Worm (Caenorhabditis elegans) whole organism, L4/young adult: ENCODE measurements around the gene set-4.

Source experiments
- W03F9.2 ChIP-seq: fragments of 150-350 bp; optimal IDR thresholded peaks from 2 replicates; lab custom pipeline; 2014; ENCODE audit warnings: missing biosample characterization, missing genetic modification characterization
- dao-5 ChIP-seq: sonication (generic microtip); optimal IDR thresholded peaks from 2 replicates; lab custom pipeline; 2016; ENCODE audit warnings: missing genotype, missing genetic modification characterization, moderate library complexity, missing compliant biosample characterization
- him-1 ChIP-seq: sonication (generic microtip); optimal IDR thresholded peaks from 2 replicates; lab custom pipeline; 2016; ENCODE audit warnings: missing genotype, missing genetic modification reagents, missing genetic modification characterization, missing compliant biosample characterization

DNA sequence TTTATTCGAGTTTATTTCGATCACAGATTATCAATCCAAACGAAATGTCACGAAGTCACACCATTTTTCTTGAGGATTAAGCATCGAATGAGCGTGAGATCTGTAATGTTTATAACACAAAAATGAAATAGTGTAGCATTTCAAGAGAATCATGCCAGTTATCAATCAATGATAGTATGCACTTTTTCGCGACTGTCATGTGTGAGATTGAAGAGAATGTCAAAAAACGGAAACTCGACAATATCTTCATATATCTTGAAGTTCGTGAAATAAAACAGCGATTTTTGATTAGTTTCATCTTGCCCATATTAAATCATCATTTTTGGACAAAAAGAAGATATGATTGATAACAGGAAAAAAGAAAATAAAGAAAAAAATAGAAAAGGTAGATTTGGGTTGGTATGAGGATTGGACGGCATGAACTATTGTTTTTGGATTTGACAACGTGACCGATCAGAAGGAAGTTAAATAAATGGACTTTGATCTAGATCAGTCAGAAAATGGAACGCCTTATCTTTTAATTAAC, 48.0 kb upstream of the set-4 start:
- TF ChIP-seq W03F9.2 (tag; lab: Kevin White, UChicago) = no peak
- TF ChIP-seq dao-5 (tag; lab: Kevin White, UChicago) = no peak
- TF ChIP-seq him-1 = no peak
